Fruit fly (Drosophila melanogaster) whole organism, prepupa: ENCODE data around the gene CG33098.
A peak's percentile ranks its signal among the peaks of the same experiment; 100 is the strongest.

ENCODE experiments used
- CG31627 ChIP-seq: fragments of 200-800 bp; sonication (Bioruptor generic); optimal IDR thresholded peaks from 3 replicates; lab custom pipeline; 2016; ENCODE audit warnings: missing biosample characterization, missing genetic modification characterization
- CG6276 ChIP-seq: fragments of 200-800 bp; sonication (Bioruptor generic); optimal IDR thresholded peaks from 2 replicates; lab custom pipeline; 2017; ENCODE audit warnings: missing biosample characterization, mild to moderate bottlenecking, missing genetic modification characterization
- CG6808 ChIP-seq: fragments of 200-800 bp; sonication (Bioruptor generic); optimal IDR thresholded peaks from 3 replicates; lab custom pipeline; 2017; ENCODE audit warnings: missing biosample characterization, missing genetic modification characterization, mild to moderate bottlenecking, moderate library complexity, missing genetic modification reagents
- CG6854 ChIP-seq: fragments of 200-800 bp; sonication (Bioruptor generic); optimal IDR thresholded peaks from 2 replicates; lab custom pipeline; 2017; ENCODE audit warnings: missing biosample characterization, mild to moderate bottlenecking, missing genetic modification characterization
- CG8632 ChIP-seq: fragments of 200-800 bp; sonication (Bioruptor generic); optimal IDR thresholded peaks from 3 replicates; lab custom pipeline; 2016; ENCODE audit warnings: missing biosample characterization, missing genetic modification characterization
- Ets96B ChIP-seq: fragments of 200-800 bp; optimal IDR thresholded peaks from 2 replicates; lab custom pipeline; 2019; ENCODE audit warnings: missing biosample characterization, mild to moderate bottlenecking, missing genetic modification characterization, moderate library complexity
- Gug ChIP-seq: fragments of 200-800 bp; sonication (Bioruptor generic); IDR thresholded peaks from 2 replicates; pipeline ENCODE4 v1.3.6; 2022; ENCODE audit warnings: missing biosample characterization, missing genetic modification characterization
- Hr4 ChIP-seq: fragments of 200-800 bp; sonication (Bioruptor generic); optimal IDR thresholded peaks from 3 replicates; lab custom pipeline; 2016; ENCODE audit warnings: missing biosample characterization, missing genetic modification characterization
- OdsH ChIP-seq: fragments of 200-800 bp; sonication (Bioruptor generic); optimal IDR thresholded peaks from 3 replicates; lab custom pipeline; 2016; ENCODE audit warnings: missing biosample characterization, missing genetic modification characterization
- Smox ChIP-seq: fragments of 200-800 bp; sonication (Bioruptor generic); optimal IDR thresholded peaks from 3 replicates; lab custom pipeline; 2016; ENCODE audit warnings: missing biosample characterization, missing genetic modification characterization
- Sox102F ChIP-seq: fragments of 200-800 bp; sonication (Bioruptor generic); optimal IDR thresholded peaks from 2 replicates; lab custom pipeline; 2016; ENCODE audit warnings: missing biosample characterization, mild to moderate bottlenecking, missing genetic modification characterization
- fd85E ChIP-seq: fragments of 200-800 bp; sonication (Bioruptor generic); optimal IDR thresholded peaks from 3 replicates; lab custom pipeline; 2016; ENCODE audit warnings: missing biosample characterization, missing genetic modification characterization

DNA sequence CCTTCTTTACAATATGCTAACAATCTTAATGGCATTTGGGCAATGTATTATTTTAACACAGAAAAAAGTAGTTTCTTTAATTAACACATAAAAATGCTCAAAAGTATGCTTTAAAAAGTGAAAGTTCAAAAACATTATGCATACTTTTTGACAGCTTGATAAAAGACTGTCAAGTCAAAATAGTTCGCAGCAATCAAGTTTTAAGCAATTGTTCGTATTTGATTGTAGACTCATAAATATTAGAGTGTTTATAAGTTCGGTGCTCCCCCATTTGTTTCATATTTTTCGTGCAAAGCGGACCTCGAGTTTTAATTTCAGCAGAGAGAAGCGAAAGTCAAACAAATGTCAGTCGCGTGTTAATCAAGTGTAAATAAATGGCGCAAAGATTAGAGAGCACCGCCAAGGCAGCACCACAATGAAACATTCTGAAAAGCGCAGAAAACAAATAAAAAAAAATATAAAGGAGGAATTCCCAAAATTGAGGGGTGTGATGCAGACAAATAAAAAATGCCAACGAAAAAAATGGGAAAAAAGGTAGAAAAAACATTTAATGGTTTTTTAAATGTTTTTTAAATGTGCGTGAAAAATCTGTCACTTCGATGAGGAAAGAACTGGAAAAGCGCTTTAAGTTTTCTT is 42.0 kb upstream of the CG33098 start:
- TF ChIP-seq Ets96B (tag; lab: Kevin White, UChicago) (no peak), CG8632 (GFP tag; lab: Kevin White, UChicago) (no peak), Hr4 (GFP tag; lab: Kevin White, UChicago) (no peak), Smox (GFP tag; lab: Kevin White, UChicago) (peak; percentile 18), fd85E (no peak), CG31627 (GFP tag; lab: Kevin White, UChicago) (peak; percentile 49), Gug (no peak), CG6854 (GFP tag; lab: Kevin White, UChicago) (no peak), CG6808 (GFP tag; lab: Kevin White, UChicago) (no peak), OdsH (GFP tag; lab: Kevin White, UChicago) (no peak), Sox102F (peak; percentile 15), CG6276 (GFP tag; lab: Kevin White, UChicago) (no peak)
